Worm (Caenorhabditis elegans): ENCODE results near the gene K01G5.8.

DNA sequence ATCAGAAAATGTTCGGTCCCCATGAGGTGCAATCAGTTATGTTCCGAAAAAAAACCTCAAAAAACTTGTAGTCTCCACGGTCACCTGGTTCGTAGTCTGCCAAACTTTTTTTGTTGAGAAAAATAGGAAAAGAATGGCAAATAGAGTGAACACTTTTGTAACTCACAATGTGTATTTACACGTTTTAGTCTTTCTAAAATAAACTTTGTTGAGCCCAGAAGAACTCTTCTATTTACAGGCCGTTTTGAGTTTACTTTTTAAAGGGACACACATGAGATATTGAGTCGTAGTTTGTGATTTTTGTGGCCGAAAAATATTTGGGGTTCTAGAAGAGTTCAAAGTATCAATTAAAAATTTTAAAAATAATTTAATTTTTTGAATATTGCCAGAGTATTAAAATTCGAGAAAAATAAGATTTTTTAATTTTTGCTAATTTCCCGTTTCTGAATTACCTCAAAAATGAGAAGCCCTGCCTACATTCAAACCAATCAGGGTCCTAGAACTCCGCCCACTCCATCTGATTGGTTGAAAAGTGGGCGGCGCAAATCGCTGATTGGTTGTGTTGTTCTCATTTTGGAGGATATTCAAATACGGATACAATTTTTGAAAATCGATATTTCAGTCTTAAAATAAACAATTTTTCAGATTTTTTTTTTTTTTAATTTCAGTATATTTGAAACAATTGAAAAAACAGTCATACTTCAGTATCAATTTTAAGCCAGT lies 5.9 kb downstream of the K01G5.8 start:
- TF ChIP-seq ama-1 (optimal IDR thresholded peaks at IDR 0.05) (no peak), unc-86 (tag; optimal IDR thresholded peaks at IDR 0.05) (no peak), unc-3 (GFP tag; conservative IDR thresholded peaks at IDR 0.05) (no peak), unc-3 (tag; optimal IDR thresholded peaks at IDR 0.05) (no peak), pha-4 (tag; optimal IDR thresholded peaks at IDR 0.05) (no peak), che-1 (tag; optimal IDR thresholded peaks at IDR 0.05) (no peak), sox-2 (GFP tag; IDR thresholded peaks at IDR 0.05) (no peak), tbx-2 (tag; optimal IDR thresholded peaks at IDR 0.05) (no peak), pros-1 (tag; optimal IDR thresholded peaks at IDR 0.05) (no peak), odd-2 (tag; optimal IDR thresholded peaks at IDR 0.05) (no peak), ceh-22 (tag; optimal IDR thresholded peaks at IDR 0.05) (no peak)

All from whole organism, late embryonic.